Worm (Caenorhabditis elegans) whole organism, L1 larva: ENCODE measurements around the gene ceh-93.
"Not testable (repeated sequence)": the region's sequence is repeated elsewhere in the genome, so short reads cannot be mapped to it uniquely, and the experiment has no call there.

Experiments used
- C04F5.9 ChIP-seq: sonication (generic microtip); optimal IDR thresholded peaks from 2 replicates; lab custom pipeline; 2016; ENCODE audit warnings: missing genetic modification characterization, missing compliant biosample characterization
- Y116A8C.19 ChIP-seq: sonication (generic microtip); optimal IDR thresholded peaks from 2 replicates; lab custom pipeline; 2016; ENCODE audit warnings: missing compliant biosample characterization, missing genetic modification characterization, borderline replicate concordance
- alr-1 ChIP-seq: fragments of 200-800 bp; sonication (Bioruptor generic); optimal IDR thresholded peaks from 2 replicates; lab custom pipeline; 2018; ENCODE audit warnings: borderline replicate concordance, mild to moderate bottlenecking, missing genetic modification characterization, missing compliant biosample characterization
- ama-1 ChIP-seq: fragments of 150-350 bp; optimal IDR thresholded peaks from 2 replicates; lab custom pipeline; 2014
- blmp-1 ChIP-seq: fragments of 150-350 bp; optimal IDR thresholded peaks from 2 replicates; lab custom pipeline; 2014; ENCODE audit warnings: missing biosample characterization, missing genetic modification characterization
- ceh-8 ChIP-seq: fragments of 200-800 bp; sonication (Bioruptor generic); optimal IDR thresholded peaks from 2 replicates; lab custom pipeline; 2018; ENCODE audit warnings: mild to moderate bottlenecking, missing genetic modification characterization, moderate library complexity, missing compliant biosample characterization
- ceh-82 ChIP-seq, 3 experiments: fragments of 150-350 bp in 1 of 3; sonication (generic microtip) in 2 of 3; optimal IDR thresholded peaks; 2 replicates each; lab custom pipeline; 2014 to 2017; ENCODE audit warnings: missing biosample characterization in 3 of 3, missing genetic modification characterization in 3 of 3
- ceh-88 ChIP-seq: fragments of 200-800 bp; sonication (Bioruptor generic); IDR thresholded peaks from 2 replicates; pipeline ENCODE4 v1.3.6; 2022; ENCODE audit warnings: missing genetic modification characterization, missing compliant biosample characterization
- ceh-90 ChIP-seq: sonication (generic microtip); optimal IDR thresholded peaks from 2 replicates; lab custom pipeline; 2016; ENCODE audit warnings: missing genetic modification characterization, missing compliant biosample characterization
- ces-1 ChIP-seq: fragments of 150-350 bp; optimal IDR thresholded peaks from 2 replicates; lab custom pipeline; 2014; ENCODE audit warnings: missing biosample characterization, missing genetic modification reagents, missing genetic modification characterization
- dsc-1 ChIP-seq: sonication (generic microtip); optimal IDR thresholded peaks from 2 replicates; lab custom pipeline; 2016; ENCODE audit warnings: mild to moderate bottlenecking, missing genetic modification characterization, missing compliant biosample characterization
- efl-1 ChIP-seq, 4 experiments: fragments of 150-350 bp; optimal IDR thresholded peaks in 3 of 4; peaks in 1 of 4; 1 replicate in 1 of 4; 2 replicates in 3 of 4; lab custom pipeline; 2014; ENCODE audit warnings: missing biosample characterization in 2 of 4, missing genetic modification characterization in 2 of 4, missing genetic modification reagents in 2 of 4
- efl-3 ChIP-seq: fragments of 200-800 bp; sonication (Bioruptor generic); optimal IDR thresholded peaks from 2 replicates; lab custom pipeline; 2018; ENCODE audit warnings: mild to moderate bottlenecking, missing genetic modification characterization, missing compliant biosample characterization
- elt-3 ChIP-seq, 6 experiments: fragments of 150-350 bp in 1 of 6; sonication (generic microtip); optimal IDR thresholded peaks; 2 replicates each; lab custom pipeline; 2017 to 2018; ENCODE audit warnings: missing biosample characterization in 6 of 6, missing genetic modification characterization in 6 of 6, inconsistent platforms in 1 of 6
- fkh-4 ChIP-seq: sonication (generic microtip); optimal IDR thresholded peaks from 2 replicates; lab custom pipeline; 2016; ENCODE audit warnings: missing compliant biosample characterization, missing genetic modification characterization, borderline replicate concordance
- isw-1 ChIP-seq: fragments of 200-800 bp; sonication (Bioruptor generic); IDR thresholded peaks from 2 replicates; pipeline ENCODE4 v1.3.6; 2022; ENCODE audit warnings: missing genetic modification characterization, missing compliant biosample characterization
- jun-1 ChIP-seq: fragments of 150-350 bp; optimal IDR thresholded peaks from 2 replicates; lab custom pipeline; 2014; ENCODE audit warnings: missing biosample characterization, missing genetic modification reagents, missing genetic modification characterization
- lin-14 ChIP-seq: fragments of 200-800 bp; sonication (Bioruptor generic); optimal IDR thresholded peaks from 2 replicates; lab custom pipeline; 2018; ENCODE audit warnings: mild to moderate bottlenecking, missing genetic modification characterization, moderate library complexity, missing compliant biosample characterization
- lin-15B ChIP-seq: fragments of 150-350 bp; sonication (generic microtip); optimal IDR thresholded peaks from 3 replicates; lab custom pipeline; 2014; ENCODE audit warnings: missing biosample characterization, missing genetic modification characterization
- lin-35 ChIP-seq, 2 experiments: fragments of 150-350 bp; optimal IDR thresholded peaks; 2 replicates each; lab custom pipeline; 2014; ENCODE audit warnings: missing biosample characterization in 2 of 2, missing genetic modification characterization in 2 of 2, missing genetic modification reagents in 2 of 2
- lir-3 ChIP-seq: sonication (generic microtip); optimal IDR thresholded peaks from 2 replicates; lab custom pipeline; 2016; ENCODE audit warnings: mild to moderate bottlenecking, missing genetic modification characterization, moderate library complexity, missing compliant biosample characterization; ENCODE audit not compliant: poor library complexity
- lsy-2 ChIP-seq, 2 experiments: fragments of 150-350 bp; optimal IDR thresholded peaks; 2 replicates each; lab custom pipeline; 2014; ENCODE audit warnings: missing biosample characterization in 2 of 2, missing genetic modification characterization in 2 of 2
- mdl-1 ChIP-seq, 2 experiments: fragments of 150-350 bp; optimal IDR thresholded peaks; 2 replicates each; lab custom pipeline; 2014 to 2017; ENCODE audit warnings: missing biosample characterization in 2 of 2, missing genetic modification characterization in 2 of 2, inconsistent platforms in 1 of 2
- mep-1 ChIP-seq: fragments of 150-350 bp; optimal IDR thresholded peaks from 2 replicates; lab custom pipeline; 2014; ENCODE audit warnings: missing biosample characterization, missing genetic modification characterization
- nhr-12 ChIP-seq: sonication (generic microtip); optimal IDR thresholded peaks from 2 replicates; lab custom pipeline; 2017; ENCODE audit warnings: missing biosample characterization, missing genetic modification characterization
- nhr-19 ChIP-seq: fragments of 200-800 bp; sonication (Bioruptor generic); conservative IDR thresholded peaks from 2 replicates; pipeline ENCODE4 v1.3.6; 2022; ENCODE audit warnings: missing genetic modification characterization, missing compliant biosample characterization
- nhr-20 ChIP-seq: sonication (generic microtip); optimal IDR thresholded peaks from 2 replicates; lab custom pipeline; 2016; ENCODE audit warnings: mild to moderate bottlenecking, missing genetic modification characterization, missing compliant biosample characterization
- nhr-47 ChIP-seq: sonication (generic microtip); optimal IDR thresholded peaks from 2 replicates; lab custom pipeline; 2016; ENCODE audit warnings: mild to moderate bottlenecking, missing genetic modification characterization, moderate library complexity, missing compliant biosample characterization
- nhr-71 ChIP-seq: sonication (generic microtip); optimal IDR thresholded peaks from 2 replicates; lab custom pipeline; 2016; ENCODE audit warnings: mild to moderate bottlenecking, missing genetic modification characterization, moderate library complexity, missing compliant biosample characterization
- nhr-77 ChIP-seq: fragments of 150-350 bp; optimal IDR thresholded peaks from 2 replicates; lab custom pipeline; 2014; ENCODE audit warnings: missing biosample characterization, missing genetic modification characterization
- pqm-1 ChIP-seq: sonication (generic microtip); optimal IDR thresholded peaks from 3 replicates; lab custom pipeline; 2017; ENCODE audit warnings: missing biosample characterization, missing genetic modification characterization
- rnt-1 ChIP-seq: sonication (generic microtip); optimal IDR thresholded peaks from 2 replicates; lab custom pipeline; 2016; ENCODE audit warnings: mild to moderate bottlenecking, missing genetic modification characterization, moderate library complexity, missing compliant biosample characterization
- snpc-4 ChIP-seq: fragments of 150-350 bp; optimal IDR thresholded peaks from 2 replicates; lab custom pipeline; 2014; ENCODE audit warnings: missing biosample characterization, missing genetic modification characterization
- snu-23 ChIP-seq: sonication (generic microtip); optimal IDR thresholded peaks from 2 replicates; lab custom pipeline; 2016; ENCODE audit warnings: missing genetic modification characterization, missing compliant biosample characterization
- sox-4 ChIP-seq: sonication (generic microtip); optimal IDR thresholded peaks from 2 replicates; lab custom pipeline; 2016; ENCODE audit warnings: missing genetic modification characterization, missing compliant biosample characterization
- sup-37 ChIP-seq: fragments of 200-800 bp; sonication (Bioruptor generic); optimal IDR thresholded peaks from 2 replicates; lab custom pipeline; 2018; ENCODE audit warnings: mild to moderate bottlenecking, missing genetic modification characterization, missing compliant biosample characterization
- swsn-7 ChIP-seq: sonication (generic microtip); optimal IDR thresholded peaks from 2 replicates; lab custom pipeline; 2016; ENCODE audit warnings: missing genetic modification characterization, missing compliant biosample characterization
- tbx-2 ChIP-seq: sonication (generic microtip); optimal IDR thresholded peaks from 2 replicates; lab custom pipeline; 2016; ENCODE audit warnings: missing genetic modification characterization, missing compliant biosample characterization
- tlp-1 ChIP-seq: fragments of 150-350 bp; optimal IDR thresholded peaks from 2 replicates; lab custom pipeline; 2014; ENCODE audit warnings: missing biosample characterization, missing genetic modification characterization
- unc-86 ChIP-seq: sonication (generic microtip); optimal IDR thresholded peaks from 2 replicates; lab custom pipeline; 2016; ENCODE audit warnings: missing genetic modification characterization, missing compliant biosample characterization
- ztf-4 ChIP-seq: fragments of 150-350 bp; optimal IDR thresholded peaks from 2 replicates; lab custom pipeline; 2014; ENCODE audit warnings: missing biosample characterization, missing genetic modification characterization

Gene ceh-93

ce11 chrX:348141-348540 lies 40.5 kb downstream of the ceh-93 start:
- TF ChIP-seq snu-23 (GFP tag; lab: Kevin White, UChicago) (peak; percentile 51), efl-1 (optimal IDR thresholded peaks at IDR 0.05; lab: Kevin White, UChicago) (peak in 1 of 2 experiments; percentile 16), efl-1 (GFP tag; optimal IDR thresholded peaks at IDR 0.05 in 1 of 2; lab: Kevin White, UChicago) (no peak), lin-14 (GFP tag; lab: Kevin White, UChicago) (peak; percentile 58), ceh-88 (GFP tag; lab: Robert Waterston, UW) (no peak), mdl-1 (tag; optimal IDR thresholded peaks at IDR 0.05; lab: Kevin White, UChicago) (peak in 1 of 2 experiments; percentile 68), ceh-82 (tag; optimal IDR thresholded peaks at IDR 0.05; lab: Kevin White, UChicago) (peak in 1 of 3 experiments; percentile 37), lin-35 (GFP tag; optimal IDR thresholded peaks at IDR 0.05; lab: Kevin White, UChicago) (peak; percentile 34 to 51), ces-1 (GFP tag; lab: Kevin White, UChicago) (no peak), mep-1 (tag; lab: Kevin White, UChicago) (peak; percentile 31), unc-86 (no peak), sox-4 (tag; lab: Kevin White, UChicago) (no peak), jun-1 (tag; lab: Kevin White, UChicago) (no peak), ztf-4 (tag; lab: Kevin White, UChicago) (no peak), blmp-1 (peak; percentile 34), nhr-47 (tag; lab: Kevin White, UChicago) (peak; percentile 24), tbx-2 (tag; lab: Kevin White, UChicago) (peak; percentile 10), swsn-7 (tag; lab: Kevin White, UChicago) (peak; percentile 2), nhr-19 (GFP tag; lab: Robert Waterston, UW) (0 out of 2 replicates have a peak, but pooled peaks have one; percentile 24), lsy-2 (tag; optimal IDR thresholded peaks at IDR 0.05; lab: Kevin White, UChicago) (peak; percentile 9 to 39), Y116A8C.19 (tag; lab: Kevin White, UChicago) (no peak), nhr-71 (tag; lab: Kevin White, UChicago) (peak; percentile 20)

ce11 chrX:347117-347516 lies 41.5 kb downstream of the ceh-93 start, which contains the start of gene C04E7.3:
Gene C04E7.3, minus strand, starts transcription at chrX:347217.
- TF ChIP-seq nhr-12; ceh-82 (tag; optimal IDR thresholded peaks at IDR 0.05; lab: Kevin White, UChicago); pqm-1 (tag; lab: Kevin White, UChicago): not testable (repeated sequence)

- TF ChIP-seq lin-35 (GFP tag; optimal IDR thresholded peaks at IDR 0.05; lab: Kevin White, UChicago) (peak in 1 of 2 experiments; percentile 29), ceh-90 (no peak), fkh-4 (tag; lab: Kevin White, UChicago) (no peak), snpc-4 (tag; lab: Kevin White, UChicago) (no peak), rnt-1 (tag; lab: Kevin White, UChicago) (no peak), efl-3 (no peak), unc-86 (no peak), lin-15B (tag; lab: Kevin White, UChicago) (peak; percentile 3), ceh-8 (GFP tag; lab: Kevin White, UChicago) (no peak), isw-1 (GFP tag; lab: Robert Waterston, UW) (no peak), ama-1 (no peak), sup-37 (GFP tag; lab: Kevin White, UChicago) (no peak), dsc-1 (tag; lab: Kevin White, UChicago) (no peak), C04F5.9 (tag; lab: Kevin White, UChicago) (no peak), nhr-77 (no peak), nhr-20 (tag; lab: Kevin White, UChicago) (no peak), nhr-19 (GFP tag; lab: Robert Waterston, UW) (no peak), tlp-1 (no peak), snu-23 (GFP tag; lab: Kevin White, UChicago) (no peak), alr-1 (tag; lab: Kevin White, UChicago) (no peak), lir-3 (tag; lab: Kevin White, UChicago) (no peak), efl-1 (optimal IDR thresholded peaks at IDR 0.05; lab: Kevin White, UChicago) (no peak), efl-1 (GFP tag; optimal IDR thresholded peaks at IDR 0.05 in 1 of 2; lab: Kevin White, UChicago) (peak; percentile 26 to 91), elt-3 (tag; optimal IDR thresholded peaks at IDR 0.05; lab: Kevin White, UChicago) (no peak)
These were observed 44.8 kb downstream of the ceh-93 start for ce11 chrX:343822-344221.
